Fruit fly (Drosophila melanogaster): ENCODE results near the gene CG4553.

CG4553 gene

DNA sequence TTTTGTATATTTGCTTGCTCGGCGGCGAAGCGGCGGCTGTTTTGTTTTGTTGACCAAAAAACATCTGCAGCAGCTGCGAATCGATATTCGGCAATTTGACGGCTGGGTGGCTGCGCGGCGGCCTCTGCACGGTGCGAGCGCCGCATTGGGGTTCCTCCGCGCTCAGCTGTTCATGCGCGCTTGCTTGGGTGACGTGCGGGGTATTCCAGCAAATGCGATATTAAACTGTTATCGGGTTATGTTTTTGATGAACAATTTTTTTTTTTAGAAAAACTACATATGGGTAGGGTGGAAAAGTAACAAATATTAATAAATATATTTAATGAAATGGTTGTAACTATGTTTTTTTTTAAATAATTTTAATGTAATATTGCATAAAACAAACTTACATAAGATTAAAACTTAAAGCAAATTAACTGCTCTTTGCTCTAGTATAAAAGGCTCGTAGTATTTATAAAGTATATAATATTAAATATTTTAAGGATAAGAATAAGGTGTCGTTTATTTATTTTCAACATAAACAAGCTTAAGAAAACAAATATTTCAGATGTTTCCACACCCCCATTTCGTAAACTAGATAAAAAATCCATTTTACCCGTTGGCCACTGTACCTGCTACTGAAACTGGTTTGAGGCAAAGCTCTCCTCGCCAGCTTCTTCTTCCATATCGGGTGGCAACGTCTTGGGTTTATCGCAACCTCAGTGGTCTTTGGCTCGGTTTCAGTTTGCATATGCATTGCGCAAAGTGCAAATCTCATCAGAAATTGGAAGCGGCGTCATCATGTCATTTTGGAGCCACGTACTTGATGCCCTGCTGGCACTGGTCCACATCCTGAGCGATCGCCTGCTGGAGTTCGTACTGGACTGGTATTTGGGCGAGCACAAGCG is 14.3 kb upstream of the CG4553 start, which contains the start of the genes Gnpat and CG5112 (continued):
- TF ChIP-seq dm (GFP tag; optimal IDR thresholded peaks at IDR 0.05) (peak; percentile 36), Dll (GFP tag; IDR thresholded peaks at IDR 0.05; ENCODE audit: partially characterized antibody) (peak; percentile 69; the same call in 3 of the 4 replicates), CkIIα-i1 (GFP tag; IDR thresholded peaks at IDR 0.05) (no peak), luna (GFP tag; optimal IDR thresholded peaks at IDR 0.05) (no peak), tup (GFP tag; optimal IDR thresholded peaks at IDR 0.05) (no peak), corto (GFP tag; optimal IDR thresholded peaks at IDR 0.05) (no peak), crp (GFP tag; optimal IDR thresholded peaks at IDR 0.05) (peak; percentile 94 to 97), Gsc (GFP tag; IDR thresholded peaks at IDR 0.05) (no peak), CG7745 (tag; optimal IDR thresholded peaks at IDR 0.05) (no peak), Lpt (GFP tag; optimal IDR thresholded peaks at IDR 0.05) (no peak), Kr (GFP tag; optimal IDR thresholded peaks at IDR 0.05) (no peak), NC2β (GFP tag; optimal IDR thresholded peaks at IDR 0.05) (peak; percentile 54), chinmo (GFP tag; IDR thresholded peaks at IDR 0.05; ENCODE audit: partially characterized antibody) (no peak), Stat92E (GFP tag; optimal IDR thresholded peaks at IDR 0.05) (no peak), Gug (GFP tag; IDR thresholded peaks at IDR 0.05) (peak; percentile 31; the same call in 1 of the 4 replicates), CG30403 (GFP tag; optimal IDR thresholded peaks at IDR 0.05) (peak; percentile 82), Oaz (GFP tag; IDR thresholded peaks at IDR 0.05) (peak; percentile 48; the same call in 1 of the 2 replicates), Dbx (GFP tag; IDR thresholded peaks at IDR 0.05) (peak; percentile 86), Nf-YB (GFP tag; optimal IDR thresholded peaks at IDR 0.05) (no peak), CG12659 (GFP tag; optimal IDR thresholded peaks at IDR 0.05) (peak; percentile 66), hb (GFP tag; IDR thresholded peaks at IDR 0.05; ENCODE audit: partially characterized antibody) (no peak), CG32767 (GFP tag; IDR thresholded peaks at IDR 0.05) (peak; percentile 62; the same call in 1 of the 2 replicates), Tbp (GFP tag; optimal IDR thresholded peaks at IDR 0.05) (no peak), CG10979 (tag; optimal IDR thresholded peaks at IDR 0.05) (peak; percentile 37), Rx (GFP tag; IDR thresholded peaks at IDR 0.05) (peak; percentile 55), Hr78 (GFP tag; optimal IDR thresholded peaks at IDR 0.05) (no peak), oc (tag; optimal IDR thresholded peaks at IDR 0.05) (no peak), Myb (GFP tag; optimal IDR thresholded peaks at IDR 0.05) (peak; percentile 5), CG31441 (GFP tag; IDR thresholded peaks at IDR 0.05) (0 out of 2 replicates have a peak, but pooled peaks have one; percentile 40), Dfd (GFP tag; optimal IDR thresholded peaks at IDR 0.05) (peak in 1 of 2 experiments; percentile 12), CG15269 (tag; optimal IDR thresholded peaks at IDR 0.05) (peak; percentile 66), Dip3 (GFP tag; optimal IDR thresholded peaks at IDR 0.05) (no peak), CG3163 (GFP tag; optimal IDR thresholded peaks at IDR 0.05) (no peak), CG10462 (GFP tag; optimal IDR thresholded peaks at IDR 0.05) (no peak), CG9215 (GFP tag; IDR thresholded peaks at IDR 0.05) (peak; percentile 62), CG9609 (GFP tag; optimal IDR thresholded peaks at IDR 0.05) (peak; percentile 70), BtbVII (GFP tag; optimal IDR thresholded peaks at IDR 0.05) (no peak), zen2 (GFP tag; IDR thresholded peaks at IDR 0.05; ENCODE audit: partially characterized antibody) (peak; percentile 61; the same call in 2 of the 3 replicates), MTF-1 (GFP tag; optimal IDR thresholded peaks at IDR 0.05; ENCODE audit: borderline replicate concordance) (peak; percentile 43), Bgb (GFP tag; IDR thresholded peaks at IDR 0.05; ENCODE audit: partially characterized antibody) (peak; percentile 71), pfk (GFP tag; optimal IDR thresholded peaks at IDR 0.05) (peak; percentile 37), ap (GFP tag; IDR thresholded peaks at IDR 0.05) (no peak), gem (tag; optimal IDR thresholded peaks at IDR 0.05) (peak; percentile 77), CG18764 (GFP tag; optimal IDR thresholded peaks at IDR 0.05) (peak; percentile 93), danr (GFP tag; IDR thresholded peaks at IDR 0.05) (peak; percentile 45), lov (optimal IDR thresholded peaks at IDR 0.05) (no peak), lov (GFP tag; IDR thresholded peaks at IDR 0.05) (peak; percentile 85), CG4820 (GFP tag; optimal IDR thresholded peaks at IDR 0.05) (peak; percentile 27)

Data from whole organism, embryonic.